Fruit fly (Drosophila melanogaster): Measurements from ENCODE around the gene ear.
A peak's percentile ranks its signal among the peaks of the same experiment; 100 is the strongest.

Gene ear

dm6 chr3R:15356645-15357431 is 36.3 kb downstream of the ear start, which contains the start of the genes Atg4b and Hibch (continued):
- TF ChIP-seq CG15336 (GFP tag; IDR thresholded peaks at IDR 0.05) (peak; percentile 66), dsx (GFP tag; optimal IDR thresholded peaks at IDR 0.05; ENCODE audit: poor library complexity, severe bottlenecking) (peak; percentile 9), CG6163 (GFP tag; IDR thresholded peaks at IDR 0.05) (peak; percentile 68; the same call in 2 of the 3 replicates), CG1621 (tag; optimal IDR thresholded peaks at IDR 0.05) (peak; percentile 54), Sox15 (GFP tag; optimal IDR thresholded peaks at IDR 0.05) (peak; percentile 78), fd59A (GFP tag; optimal IDR thresholded peaks at IDR 0.05) (peak; percentile 60), svp (GFP tag) (no peak), CG8119 (GFP tag; IDR thresholded peaks at IDR 0.05) (peak; percentile 63; the same call in 2 of the 3 replicates), Hr39 (GFP tag; optimal IDR thresholded peaks at IDR 0.05) (no peak), fkh (GFP tag; optimal IDR thresholded peaks at IDR 0.05) (peak; percentile 97), acj6 (GFP tag; optimal IDR thresholded peaks at IDR 0.05) (no peak), CG9139 (GFP tag; optimal IDR thresholded peaks at IDR 0.05) (no peak), CG32006 (GFP tag; optimal IDR thresholded peaks at IDR 0.05) (peak; percentile 84), Ets21C (GFP tag; optimal IDR thresholded peaks at IDR 0.05) (no peak), dac (GFP tag; optimal IDR thresholded peaks at IDR 0.05) (peak; percentile 72), CG3032 (tag; optimal IDR thresholded peaks at IDR 0.05) (peak; percentile 91), CG3919 (GFP tag; optimal IDR thresholded peaks at IDR 0.05) (no peak), ss (GFP tag; optimal IDR thresholded peaks at IDR 0.05) (no peak), CG4318 (GFP tag; optimal IDR thresholded peaks at IDR 0.05) (no peak), CG31627 (GFP tag; optimal IDR thresholded peaks at IDR 0.05) (peak; percentile 61), CG11902 (GFP tag; optimal IDR thresholded peaks at IDR 0.05) (peak; percentile 85), pdm3 (GFP tag; optimal IDR thresholded peaks at IDR 0.05) (no peak), CG7368 (GFP tag; optimal IDR thresholded peaks at IDR 0.05) (peak; percentile 67), CG16779 (tag; optimal IDR thresholded peaks at IDR 0.05) (no peak), CG11294 (GFP tag; IDR thresholded peaks at IDR 0.05) (peak; percentile 67; the same call in 1 of the 2 replicates), Eip93F (GFP tag; optimal IDR thresholded peaks at IDR 0.05) (no peak), eg (GFP tag; IDR thresholded peaks at IDR 0.05) (peak; percentile 79), Sox14 (GFP tag; optimal IDR thresholded peaks at IDR 0.05) (no peak), CG10669 (GFP tag; optimal IDR thresholded peaks at IDR 0.05) (peak; percentile 100), Hr38 (GFP tag; optimal IDR thresholded peaks at IDR 0.05) (no peak), net (GFP tag; optimal IDR thresholded peaks at IDR 0.05) (no peak), Hr4 (GFP tag; optimal IDR thresholded peaks at IDR 0.05) (no peak), Ets96B (tag; optimal IDR thresholded peaks at IDR 0.05) (peak; percentile 68), Eip75B (GFP tag; optimal IDR thresholded peaks at IDR 0.05) (no peak), vri (GFP tag; optimal IDR thresholded peaks at IDR 0.05) (peak; percentile 93), Eip78C (GFP tag) (peak; percentile 82), Smox (GFP tag; optimal IDR thresholded peaks at IDR 0.05) (no peak), Gug (GFP tag; IDR thresholded peaks at IDR 0.05) (peak; percentile 83), CG10631 (GFP tag; optimal IDR thresholded peaks at IDR 0.05) (peak; percentile 90), CG6792 (GFP tag; optimal IDR thresholded peaks at IDR 0.05) (peak; percentile 77)

- TF ChIP-seq Eip93F (GFP tag; optimal IDR thresholded peaks at IDR 0.05) (no peak), cyc (GFP tag; optimal IDR thresholded peaks at IDR 0.05) (no peak), dsx (GFP tag; optimal IDR thresholded peaks at IDR 0.05; ENCODE audit: poor library complexity, severe bottlenecking) (no peak), acj6 (GFP tag; optimal IDR thresholded peaks at IDR 0.05) (no peak)
Measured at dm6 chr3R:15361490-15361889, 40.9 kb downstream of the ear start, which contains the start of the genes Cog2 and Trax. Gene Cog2 (minus strand): TSS chr3R:15361657. Gene Trax (plus strand): TSS chr3R:15361692.
